Worm (Caenorhabditis elegans) whole organism, early embryonic: Measurements from ENCODE around the gene R08D7.4.

Experiments used
- B0310.2 ChIP-seq: sonication (generic microtip); optimal IDR thresholded peaks from 2 replicates; lab custom pipeline; 2016; ENCODE audit warnings: mild to moderate bottlenecking, missing genetic modification characterization, missing compliant biosample characterization
- F13C5.2 ChIP-seq: sonication (generic microtip); optimal IDR thresholded peaks from 2 replicates; lab custom pipeline; 2017; ENCODE audit warnings: mild to moderate bottlenecking, missing genetic modification characterization, inconsistent platforms, missing compliant biosample characterization
- aly-1 ChIP-seq: sonication (generic microtip); optimal IDR thresholded peaks from 2 replicates; lab custom pipeline; 2016; ENCODE audit warnings: missing genetic modification characterization, missing compliant biosample characterization
- ama-1 ChIP-seq: fragments of 150-350 bp; optimal IDR thresholded peaks from 2 replicates; lab custom pipeline; 2014
- ceh-13 ChIP-seq: fragments of 200-800 bp; sonication (Bioruptor generic); optimal IDR thresholded peaks from 2 replicates; lab custom pipeline; 2018; ENCODE audit warnings: mild to moderate bottlenecking, missing genetic modification characterization, missing compliant biosample characterization
- ceh-36 ChIP-seq: sonication (generic microtip); optimal IDR thresholded peaks from 2 replicates; lab custom pipeline; 2016; ENCODE audit warnings: missing genetic modification characterization, inconsistent platforms, missing compliant biosample characterization
- ets-7 ChIP-seq: sonication (generic microtip); optimal IDR thresholded peaks from 2 replicates; lab custom pipeline; 2016; ENCODE audit warnings: missing genotype, missing genetic modification characterization, missing compliant biosample characterization
- flt-1 ChIP-seq: fragments of 200-800 bp; sonication (Bioruptor generic); IDR thresholded peaks from 2 replicates; pipeline ENCODE4 v1.3.6; 2022; ENCODE audit warnings: missing genetic modification characterization, missing compliant biosample characterization
- hmbx-1 ChIP-seq: sonication (generic microtip); optimal IDR thresholded peaks from 2 replicates; lab custom pipeline; 2016; ENCODE audit warnings: mild to moderate bottlenecking, missing genetic modification characterization, missing compliant biosample characterization
- hmg-4 ChIP-seq: fragments of 200-800 bp; sonication (Bioruptor generic); optimal IDR thresholded peaks from 2 replicates; lab custom pipeline; 2018; ENCODE audit warnings: mild to moderate bottlenecking, missing genetic modification characterization, missing compliant biosample characterization
- hnd-1 ChIP-seq: sonication (generic microtip); optimal IDR thresholded peaks from 2 replicates; lab custom pipeline; 2016; ENCODE audit warnings: missing genetic modification characterization, missing compliant biosample characterization
- pes-1 ChIP-seq: fragments of 200-800 bp; sonication (Bioruptor generic); IDR thresholded peaks from 2 replicates; pipeline ENCODE4 v1.3.6; 2022; ENCODE audit warnings: missing genetic modification reagents, missing genetic modification characterization, missing compliant biosample characterization
- scrt-1 ChIP-seq: fragments of 200-800 bp; sonication (Bioruptor generic); IDR thresholded peaks from 2 replicates; pipeline ENCODE4 v1.3.6; 2022; ENCODE audit warnings: missing genetic modification characterization, missing compliant biosample characterization
- sea-1 ChIP-seq: fragments of 200-800 bp; sonication (Bioruptor generic); conservative IDR thresholded peaks from 2 replicates; pipeline ENCODE4 v1.3.6; 2022; ENCODE audit warnings: missing genetic modification characterization, missing compliant biosample characterization
- tbx-11 ChIP-seq: fragments of 200-800 bp; sonication (Bioruptor generic); IDR thresholded peaks from 2 replicates; pipeline ENCODE4 v1.3.6; 2022; ENCODE audit warnings: missing genetic modification characterization, missing compliant biosample characterization
- tbx-37 ChIP-seq: fragments of 200-800 bp; sonication (Bioruptor generic); conservative IDR thresholded peaks from 2 replicates; pipeline ENCODE4 v1.3.6; 2022; ENCODE audit warnings: missing genetic modification reagents, missing genetic modification characterization, missing compliant biosample characterization
- tra-4 ChIP-seq: sonication (generic microtip); optimal IDR thresholded peaks from 2 replicates; lab custom pipeline; 2017; ENCODE audit warnings: missing genetic modification characterization, missing compliant biosample characterization

The R08D7.4 gene

ce11 chrIII:8933696-8934095, 38.0 kb upstream of the R08D7.4 start:
- TF ChIP-seq tbx-37 (GFP tag; lab: Robert Waterston, UW) (no peak), ceh-13 (GFP tag; lab: Kevin White, UChicago) (no peak)

- TF ChIP-seq hmg-4 (no peak), pes-1 (GFP tag; lab: Robert Waterston, UW) (no peak), ets-7 (tag; lab: Kevin White, UChicago) (no peak), tra-4 (tag; lab: Kevin White, UChicago) (no peak), sea-1 (GFP tag; lab: Robert Waterston, UW) (no peak), ceh-13 (GFP tag; lab: Kevin White, UChicago) (no peak), tbx-11 (no peak), F13C5.2 (no peak), hmbx-1 (tag; lab: Kevin White, UChicago) (no peak), tbx-37 (GFP tag; lab: Robert Waterston, UW) (no peak), aly-1 (no peak), ama-1 (no peak)
Measured at ce11 chrIII:8934378-8934777, 37.3 kb upstream of the R08D7.4 start.

- TF ChIP-seq B0310.2 (peak; percentile 84), hmbx-1 (tag; lab: Kevin White, UChicago) (peak; percentile 73), ceh-36 (peak; percentile 90), F13C5.2 (peak; percentile 96), sea-1 (GFP tag; lab: Robert Waterston, UW) (peak; percentile 88), tbx-37 (GFP tag; lab: Robert Waterston, UW) (peak; percentile 91), tbx-11 (peak; percentile 92), aly-1 (peak; percentile 87), hnd-1 (tag; lab: Kevin White, UChicago) (peak; percentile 83), hmg-4 (no peak), ama-1 (no peak), flt-1 (GFP tag; lab: Robert Waterston, UW) (peak; percentile 88), tra-4 (tag; lab: Kevin White, UChicago) (peak; percentile 81), scrt-1 (GFP tag; lab: Robert Waterston, UW) (peak; percentile 93), ceh-13 (GFP tag; lab: Kevin White, UChicago) (peak; percentile 94), pes-1 (GFP tag; lab: Robert Waterston, UW) (peak; percentile 93), ets-7 (tag; lab: Kevin White, UChicago) (peak; percentile 90)
Measured at ce11 chrIII:8937571-8937970, 34.1 kb upstream of the R08D7.4 start.

DNA sequence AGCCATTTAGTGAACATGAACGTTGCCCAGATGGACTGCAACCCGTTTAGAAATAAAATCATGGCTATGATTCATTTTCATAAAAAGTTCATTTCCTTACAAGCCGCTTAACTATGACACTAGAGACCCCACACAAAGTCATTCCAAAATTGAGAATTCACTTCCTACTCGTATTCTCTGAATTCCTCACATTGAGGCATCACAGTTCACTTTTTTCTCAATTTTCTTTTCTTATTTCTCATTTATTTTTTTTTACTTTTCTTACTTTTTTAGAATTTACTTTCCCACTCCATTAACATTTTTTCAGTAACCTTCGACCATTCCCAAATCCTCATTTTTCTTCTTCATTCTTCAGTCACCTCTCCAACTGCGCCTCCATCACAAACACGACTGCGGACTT, 27.3 kb upstream of the R08D7.4 start, which contains the start of gene dhrr-1:
Gene dhrr-1, plus strand, starts transcription at position 301 of the 400 bp plus-strand sequence.
- TF ChIP-seq tbx-37 (GFP tag; lab: Robert Waterston, UW) (no peak), F13C5.2 (no peak)

- TF ChIP-seq tbx-37 (GFP tag; lab: Robert Waterston, UW) (no peak), hmg-4 (no peak), tbx-11 (no peak)
Measured at ce11 chrIII:8946285-8946684, 25.4 kb upstream of the R08D7.4 start.

DNA sequence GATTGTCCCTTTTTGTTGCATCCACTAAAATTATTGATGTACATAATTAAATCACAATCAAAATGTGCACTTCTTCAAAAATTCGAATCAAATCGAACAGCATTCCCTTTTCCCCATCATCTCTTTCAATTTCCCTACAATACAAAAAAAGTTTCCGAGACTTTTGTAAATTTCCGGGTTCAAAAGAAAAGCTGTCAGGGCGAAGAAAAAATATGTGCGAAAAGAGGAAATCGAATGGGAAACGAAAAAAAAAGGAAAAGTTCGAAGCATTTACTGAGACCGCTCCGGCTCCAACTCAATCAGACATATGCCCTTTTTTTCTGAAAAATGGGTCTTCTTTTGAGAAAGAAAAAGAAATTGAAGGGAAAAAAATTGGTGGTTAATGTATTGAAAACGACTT, 22.5 kb upstream of the R08D7.4 start:
- no peak for TF ChIP-seq hmbx-1 (tag; lab: Kevin White, UChicago)

ce11 chrIII:8955536-8955935, 16.2 kb upstream of the R08D7.4 start:
- TF ChIP-seq sea-1 (GFP tag; lab: Robert Waterston, UW) (no peak), pes-1 (GFP tag; lab: Robert Waterston, UW) (no peak), tbx-11 (no peak), F13C5.2 (no peak), flt-1 (GFP tag; lab: Robert Waterston, UW) (no peak), B0310.2 (no peak)

ce11 chrIII:8956146-8956646, 15.5 kb upstream of the R08D7.4 start, which contains the start of the genes ZK643.5 and ZK643.2:
TSS of gene ZK643.5 (minus strand) at chrIII:8956196.
TSS of gene ZK643.2 (plus strand) at chrIII:8956540.
- TF ChIP-seq B0310.2 (no peak), sea-1 (GFP tag; lab: Robert Waterston, UW) (no peak), aly-1 (no peak), scrt-1 (GFP tag; lab: Robert Waterston, UW) (no peak), ceh-36 (no peak), F13C5.2 (no peak), ceh-13 (GFP tag; lab: Kevin White, UChicago) (no peak), tbx-37 (GFP tag; lab: Robert Waterston, UW) (no peak), ets-7 (tag; lab: Kevin White, UChicago) (no peak), hmg-4 (no peak), tbx-11 (no peak), pes-1 (GFP tag; lab: Robert Waterston, UW) (no peak), hmbx-1 (tag; lab: Kevin White, UChicago) (no peak), hnd-1 (tag; lab: Kevin White, UChicago) (no peak), tra-4 (tag; lab: Kevin White, UChicago) (no peak), ama-1 (no peak)

- TF ChIP-seq aly-1 (no peak), hmbx-1 (tag; lab: Kevin White, UChicago) (no peak), hnd-1 (tag; lab: Kevin White, UChicago) (no peak), flt-1 (GFP tag; lab: Robert Waterston, UW) (no peak), B0310.2 (no peak), sea-1 (GFP tag; lab: Robert Waterston, UW) (no peak), ama-1 (no peak)
Measured at ce11 chrIII:8960664-8961063, 11.0 kb upstream of the R08D7.4 start, which contains the start of gene ZK643.6. TSS of gene ZK643.6 (minus strand) at chrIII:8960764.
